Fruit fly (Drosophila melanogaster): ENCODE results near the gene Cmpk.
A peak's percentile ranks its signal among the peaks of the same experiment; 100 is the strongest.

The Cmpk gene

DNA sequence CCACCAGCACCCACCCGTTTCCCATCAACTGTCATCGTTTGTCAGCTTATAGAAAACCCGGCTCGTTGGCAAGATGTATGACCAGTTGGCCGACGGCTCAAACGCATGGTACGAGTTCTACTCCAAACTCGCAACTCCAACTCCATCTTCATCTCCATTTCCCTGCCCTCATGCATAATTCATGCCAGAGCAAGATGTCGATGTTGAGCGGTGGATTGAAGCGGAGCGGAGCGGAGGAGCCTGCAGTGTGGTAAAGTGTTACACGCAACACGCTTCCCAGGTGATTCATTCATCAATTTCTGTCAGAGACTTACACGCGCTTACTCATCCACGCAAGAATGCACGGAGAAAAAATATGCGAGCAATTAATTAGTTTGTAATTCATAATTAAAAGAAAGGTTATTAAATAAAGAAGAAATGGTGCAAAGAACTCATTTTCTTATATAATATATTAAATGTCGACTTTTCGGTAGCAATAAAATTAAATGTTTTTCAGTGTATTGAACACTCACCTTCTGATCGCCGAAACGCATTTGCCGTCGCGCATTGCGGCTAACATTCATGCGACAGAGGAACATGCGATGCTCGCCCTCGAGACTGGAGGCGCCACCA, 26.2 kb upstream of the Cmpk start (continued):
- peak; percentile 59 for TF ChIP-seq Lpt (GFP tag; optimal IDR thresholded peaks at IDR 0.05)
- TF ChIP-seq Blimp-1 (GFP tag; optimal IDR thresholded peaks at IDR 0.05) = peak; percentile 57
- TF ChIP-seq dac (GFP tag; optimal IDR thresholded peaks at IDR 0.05) = peak; percentile 19
- TF ChIP-seq CG7368 (GFP tag; optimal IDR thresholded peaks at IDR 0.05) = peak; percentile 56
- TF ChIP-seq CG6854 (GFP tag; optimal IDR thresholded peaks at IDR 0.05) = peak; percentile 67
- peak; percentile 81 for TF ChIP-seq achi (GFP tag; optimal IDR thresholded peaks at IDR 0.05)
- peak; percentile 79 for TF ChIP-seq dsx (GFP tag; optimal IDR thresholded peaks at IDR 0.05; ENCODE audit: poor library complexity, severe bottlenecking)
- peak; percentile 60 for TF ChIP-seq CG8632 (GFP tag; optimal IDR thresholded peaks at IDR 0.05)
- TF ChIP-seq spab (GFP tag; optimal IDR thresholded peaks at IDR 0.05) = peak; percentile 70
- peak; percentile 83 for TF ChIP-seq esn (GFP tag; optimal IDR thresholded peaks at IDR 0.05)
- TF ChIP-seq CG6808 (GFP tag; optimal IDR thresholded peaks at IDR 0.05) = peak; percentile 80
- peak; percentile 10 for TF ChIP-seq CG4318 (GFP tag; optimal IDR thresholded peaks at IDR 0.05)
- TF ChIP-seq CG11294 (GFP tag; IDR thresholded peaks at IDR 0.05) = no peak
- peak; percentile 78 for TF ChIP-seq lz (GFP tag; optimal IDR thresholded peaks at IDR 0.05)
- TF ChIP-seq net (GFP tag; optimal IDR thresholded peaks at IDR 0.05) = peak; percentile 55
- TF ChIP-seq CG3919 (GFP tag; optimal IDR thresholded peaks at IDR 0.05) = peak; percentile 81
- peak; percentile 73 for TF ChIP-seq cyc (GFP tag; optimal IDR thresholded peaks at IDR 0.05)
- no peak for TF ChIP-seq fd85E (GFP tag; optimal IDR thresholded peaks at IDR 0.05)
- TF ChIP-seq Eip93F (GFP tag; optimal IDR thresholded peaks at IDR 0.05) = no peak
- peak; percentile 81 for TF ChIP-seq acj6 (GFP tag; optimal IDR thresholded peaks at IDR 0.05)
- peak; percentile 80 for TF ChIP-seq CG15336 (GFP tag; IDR thresholded peaks at IDR 0.05)
- TF ChIP-seq CG10631 (GFP tag; optimal IDR thresholded peaks at IDR 0.05) = peak; percentile 77

dm6 chr3R:26075252-26075651, 20.0 kb upstream of the Cmpk start:
- TF ChIP-seq CG1621 (tag; optimal IDR thresholded peaks at IDR 0.05) = no peak
- no peak for TF ChIP-seq CG34406 (GFP tag; optimal IDR thresholded peaks at IDR 0.05)
- TF ChIP-seq dsx (GFP tag; optimal IDR thresholded peaks at IDR 0.05; ENCODE audit: poor library complexity, severe bottlenecking) = no peak
- TF ChIP-seq achi (GFP tag; optimal IDR thresholded peaks at IDR 0.05) = peak; percentile 39
- TF ChIP-seq CG32006 (GFP tag; optimal IDR thresholded peaks at IDR 0.05) = peak; percentile 33
- no peak for TF ChIP-seq salr (GFP tag; optimal IDR thresholded peaks at IDR 0.05)
- peak; percentile 81 for TF ChIP-seq Eip78C (GFP tag)
- no peak for TF ChIP-seq CG4318 (GFP tag; optimal IDR thresholded peaks at IDR 0.05)
- no peak for TF ChIP-seq Smox (GFP tag; optimal IDR thresholded peaks at IDR 0.05)
- TF ChIP-seq dac (GFP tag; optimal IDR thresholded peaks at IDR 0.05) = no peak
- peak; percentile 50 for TF ChIP-seq Ets96B (tag; optimal IDR thresholded peaks at IDR 0.05)
- TF ChIP-seq CG8632 (GFP tag; optimal IDR thresholded peaks at IDR 0.05) = no peak
- no peak for TF ChIP-seq CG6276 (GFP tag; optimal IDR thresholded peaks at IDR 0.05)
- peak; percentile 2 for TF ChIP-seq CG11762 (GFP tag; optimal IDR thresholded peaks at IDR 0.05; ENCODE audit: insufficient read depth)
- no peak for TF ChIP-seq Hr39 (GFP tag; optimal IDR thresholded peaks at IDR 0.05)
- TF ChIP-seq fkh (GFP tag; optimal IDR thresholded peaks at IDR 0.05) = no peak
- TF ChIP-seq CG8319 (GFP tag; optimal IDR thresholded peaks at IDR 0.05) = no peak
- TF ChIP-seq CG11294 (GFP tag; IDR thresholded peaks at IDR 0.05) = no peak
- TF ChIP-seq pdm3 (GFP tag; optimal IDR thresholded peaks at IDR 0.05) = peak; percentile 7
- no peak for TF ChIP-seq Eip93F (GFP tag; optimal IDR thresholded peaks at IDR 0.05)
- TF ChIP-seq Sox102F (GFP tag; optimal IDR thresholded peaks at IDR 0.05) = no peak
- TF ChIP-seq CG11902 (GFP tag; optimal IDR thresholded peaks at IDR 0.05) = no peak
- no peak for TF ChIP-seq Gug (GFP tag; IDR thresholded peaks at IDR 0.05)
- peak; percentile 22 for TF ChIP-seq topi (GFP tag; optimal IDR thresholded peaks at IDR 0.05)
- TF ChIP-seq lz (GFP tag; optimal IDR thresholded peaks at IDR 0.05) = no peak
- no peak for TF ChIP-seq Lpt (GFP tag; optimal IDR thresholded peaks at IDR 0.05)
- no peak for TF ChIP-seq Hr38 (GFP tag; optimal IDR thresholded peaks at IDR 0.05)
- TF ChIP-seq Sox15 (GFP tag; optimal IDR thresholded peaks at IDR 0.05) = no peak
- no peak for TF ChIP-seq CG16779 (tag; optimal IDR thresholded peaks at IDR 0.05)
- no peak for TF ChIP-seq acj6 (GFP tag; optimal IDR thresholded peaks at IDR 0.05)
- TF ChIP-seq CG6792 (GFP tag; optimal IDR thresholded peaks at IDR 0.05) = peak; percentile 36
- TF ChIP-seq CG6854 (GFP tag; optimal IDR thresholded peaks at IDR 0.05) = no peak
- peak; percentile 41 for TF ChIP-seq CG3032 (tag; optimal IDR thresholded peaks at IDR 0.05)
- 0 out of 3 replicates have a peak, but pooled peaks have one; percentile 22 for TF ChIP-seq eg (GFP tag; IDR thresholded peaks at IDR 0.05)
- TF ChIP-seq Eip75B (GFP tag; optimal IDR thresholded peaks at IDR 0.05) = peak; percentile 26
- TF ChIP-seq CG7368 (GFP tag; optimal IDR thresholded peaks at IDR 0.05) = no peak
- peak; percentile 29 for TF ChIP-seq spab (GFP tag; optimal IDR thresholded peaks at IDR 0.05)
- TF ChIP-seq Sox14 (GFP tag; optimal IDR thresholded peaks at IDR 0.05) = peak; percentile 23
- TF ChIP-seq CG10631 (GFP tag; optimal IDR thresholded peaks at IDR 0.05) = peak; percentile 27
- peak; percentile 48 for TF ChIP-seq CG6808 (GFP tag; optimal IDR thresholded peaks at IDR 0.05)

Data from whole organism, prepupa.